Worm (Caenorhabditis elegans) whole organism, midembryonic: ENCODE results near the gene tbx-32.
"Not testable (repeated sequence)": the region's sequence is repeated elsewhere in the genome, so short reads cannot be mapped to it uniquely, and the experiment has no call there.

Experiments used
- cog-1 ChIP-seq: sonication (generic microtip); optimal IDR thresholded peaks from 2 replicates; lab custom pipeline; 2016; ENCODE audit warnings: missing genetic modification characterization, missing compliant biosample characterization
- flt-1 ChIP-seq: fragments of 200-800 bp; sonication (Bioruptor generic); IDR thresholded peaks from 2 replicates; pipeline ENCODE4 v1.3.6; 2022; ENCODE audit warnings: missing genetic modification characterization, missing compliant biosample characterization
- ref-1 ChIP-seq: fragments of 200-800 bp; sonication (Bioruptor generic); conservative IDR thresholded peaks from 2 replicates; pipeline ENCODE4 v1.3.6; 2022; ENCODE audit warnings: missing genetic modification reagents, missing genetic modification characterization, missing compliant biosample characterization

- TF ChIP-seq flt-1; cog-1; ref-1 (GFP tag; lab: Robert Waterston, UW): not testable (repeated sequence)
Measured at ce11 chrX:1690894-1691293, 35.6 kb downstream of the tbx-32 start, which contains the start of gene C36C9.6.
